Worm (Caenorhabditis elegans): ENCODE results near the gene spe-26.

The spe-26 gene

DNA sequence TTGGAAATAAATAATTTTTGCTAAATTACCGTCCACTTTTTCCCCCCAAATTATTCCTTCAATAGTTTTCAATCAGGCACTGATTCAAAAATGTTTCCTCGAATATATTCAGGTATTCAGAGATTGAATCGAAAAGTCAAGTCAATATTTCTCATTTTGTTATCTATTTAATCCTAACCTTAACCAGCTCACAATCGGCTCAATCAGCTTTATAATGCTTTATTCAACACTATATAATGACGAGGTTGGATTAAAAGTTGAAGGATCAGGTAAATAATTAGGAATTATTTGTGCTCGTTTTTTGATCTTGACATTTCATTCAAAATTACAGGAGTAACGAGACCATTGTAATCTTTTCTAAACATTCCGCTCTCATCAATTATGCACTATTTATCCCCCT is 38.8 kb upstream of the spe-26 start:
- TF ChIP-seq dsc-1 (tag; optimal IDR thresholded peaks at IDR 0.05) (peak; percentile 64), lin-15B (tag; optimal IDR thresholded peaks at IDR 0.05) (no peak), sox-4 (tag; optimal IDR thresholded peaks at IDR 0.05) (peak; percentile 65), dpl-1 (GFP tag; optimal IDR thresholded peaks at IDR 0.05) (no peak), lin-14 (GFP tag; optimal IDR thresholded peaks at IDR 0.05) (no peak)

DNA sequence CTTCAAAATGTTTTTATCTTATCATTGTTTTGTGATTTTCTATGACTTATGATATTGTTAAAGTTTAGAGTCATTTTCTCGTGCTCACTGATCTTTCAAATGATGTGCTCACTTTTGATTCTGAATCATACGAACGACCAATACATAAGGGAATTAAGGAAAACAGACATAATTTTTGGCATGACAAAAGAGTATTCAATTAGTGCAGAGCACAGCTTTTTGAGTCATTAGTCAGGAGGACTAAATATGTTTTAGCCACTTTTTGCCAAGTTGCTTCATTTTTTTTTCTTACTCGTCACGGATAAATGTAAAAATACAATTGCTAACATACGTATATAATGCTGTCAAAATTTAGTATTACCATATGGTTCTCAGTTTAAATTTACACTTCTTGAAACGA is 37.4 kb upstream of the spe-26 start, which contains the start of gene F13B12.2:
Gene F13B12.2, minus strand, starts transcription at position 2 of the 400 bp plus-strand sequence.
- TF ChIP-seq efl-1 (optimal IDR thresholded peaks at IDR 0.05) (no peak), efl-1 (GFP tag; optimal IDR thresholded peaks at IDR 0.05 in 1 of 2) (no peak), sup-37 (GFP tag; optimal IDR thresholded peaks at IDR 0.05) (no peak), aha-1 (tag; optimal IDR thresholded peaks at IDR 0.05) (no peak), lin-13 (GFP tag; optimal IDR thresholded peaks at IDR 0.05) (no peak), lsy-2 (tag; optimal IDR thresholded peaks at IDR 0.05) (no peak), nhr-76 (tag; optimal IDR thresholded peaks at IDR 0.05) (no peak), egl-13 (tag; optimal IDR thresholded peaks at IDR 0.05) (no peak), hlh-17 (GFP tag; optimal IDR thresholded peaks at IDR 0.05; ENCODE audit: borderline replicate concordance) (no peak), elt-2 (tag; optimal IDR thresholded peaks at IDR 0.05) (peak; percentile 6), unc-98 (GFP tag; IDR thresholded peaks at IDR 0.05) (no peak), C04F5.9 (tag; optimal IDR thresholded peaks at IDR 0.05) (no peak), lin-15B (tag; optimal IDR thresholded peaks at IDR 0.05) (no peak), tbx-2 (tag; optimal IDR thresholded peaks at IDR 0.05) (no peak), fkh-8 (tag; optimal IDR thresholded peaks at IDR 0.05) (no peak), lin-14 (GFP tag; optimal IDR thresholded peaks at IDR 0.05) (peak; percentile 12), zip-4 (GFP tag; optimal IDR thresholded peaks at IDR 0.05) (no peak), ceh-8 (GFP tag; optimal IDR thresholded peaks at IDR 0.05) (peak; percentile 91), skn-1 (tag; optimal IDR thresholded peaks at IDR 0.05) (no peak), ama-1 (optimal IDR thresholded peaks at IDR 0.05) (no peak), grh-1 (GFP tag; IDR thresholded peaks at IDR 0.05) (no peak), irx-1 (tag; optimal IDR thresholded peaks at IDR 0.05) (no peak), nhr-28 (tag; optimal IDR thresholded peaks at IDR 0.05) (no peak), pqm-1 (tag; optimal IDR thresholded peaks at IDR 0.05) (no peak), mep-1 (tag; optimal IDR thresholded peaks at IDR 0.05) (no peak), sptf-1 (tag; optimal IDR thresholded peaks at IDR 0.05) (no peak)

DNA sequence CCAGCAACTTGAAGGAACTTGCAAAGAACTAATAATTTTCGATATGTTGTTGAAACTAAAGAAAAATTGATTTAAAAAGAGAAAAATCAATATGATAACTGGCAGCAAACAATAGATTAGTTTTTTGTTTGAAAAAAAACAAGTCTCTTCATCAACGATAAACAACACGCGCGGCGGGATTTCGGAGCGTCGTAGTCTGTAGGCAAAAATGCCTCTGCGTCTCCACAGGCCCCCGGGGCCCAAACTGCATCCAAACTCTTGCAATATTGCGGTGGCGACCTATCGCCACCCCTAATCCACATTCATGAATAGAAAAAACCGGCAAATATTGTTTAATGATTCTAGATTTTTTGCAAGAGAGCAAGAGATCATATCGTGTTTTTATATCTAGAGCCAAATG is 33.4 kb upstream of the spe-26 start:
- TF ChIP-seq rnt-1 (tag; optimal IDR thresholded peaks at IDR 0.05) (peak; percentile 49), isw-1 (GFP tag; IDR thresholded peaks at IDR 0.05) (no peak), sptf-1 (tag; optimal IDR thresholded peaks at IDR 0.05) (no peak), ceh-90 (tag; optimal IDR thresholded peaks at IDR 0.05) (no peak), egl-27 (tag; optimal IDR thresholded peaks at IDR 0.05) (no peak), blmp-1 (tag; optimal IDR thresholded peaks at IDR 0.05) (peak; percentile 7), snu-23 (GFP tag; optimal IDR thresholded peaks at IDR 0.05) (peak; percentile 50), zag-1 (tag; optimal IDR thresholded peaks at IDR 0.05) (no peak), lsy-2 (tag; optimal IDR thresholded peaks at IDR 0.05) (peak; percentile 19 to 61), pqm-1 (tag; optimal IDR thresholded peaks at IDR 0.05) (no peak), nhr-71 (tag; optimal IDR thresholded peaks at IDR 0.05) (peak; percentile 24), ceh-82 (tag; optimal IDR thresholded peaks at IDR 0.05) (peak in 1 of 3 experiments; percentile 5), hpl-2 (GFP tag; optimal IDR thresholded peaks at IDR 0.05) (no peak), fkh-8 (tag; optimal IDR thresholded peaks at IDR 0.05) (no peak), pag-3 (tag; optimal IDR thresholded peaks at IDR 0.05; ENCODE audit: borderline replicate concordance, insufficient read depth) (no peak), mep-1 (tag; optimal IDR thresholded peaks at IDR 0.05) (peak; percentile 34), nhr-20 (tag; optimal IDR thresholded peaks at IDR 0.05) (peak; percentile 22), egl-13 (tag; optimal IDR thresholded peaks at IDR 0.05) (no peak), skn-1 (tag; optimal IDR thresholded peaks at IDR 0.05) (peak; percentile 5), nhr-28 (tag; optimal IDR thresholded peaks at IDR 0.05) (no peak), ceh-63 (GFP tag; optimal IDR thresholded peaks at IDR 0.05) (no peak), elt-2 (tag; optimal IDR thresholded peaks at IDR 0.05) (no peak), efl-1 (optimal IDR thresholded peaks at IDR 0.05) (peak; percentile 23 to 44), efl-1 (GFP tag; optimal IDR thresholded peaks at IDR 0.05 in 1 of 2) (no peak), C04F5.9 (tag; optimal IDR thresholded peaks at IDR 0.05) (no peak), ztf-11 (tag; optimal IDR thresholded peaks at IDR 0.05) (peak in 1 of 2 experiments; percentile 24), nhr-77 (tag; optimal IDR thresholded peaks at IDR 0.05) (no peak), lin-35 (GFP tag; optimal IDR thresholded peaks at IDR 0.05) (peak; percentile 5 to 51), xbp-1 (tag; optimal IDR thresholded peaks at IDR 0.05) (peak; percentile 4), swsn-7 (tag; optimal IDR thresholded peaks at IDR 0.05) (peak; percentile 1), unc-62 (GFP tag; optimal IDR thresholded peaks at IDR 0.05) (no peak), F16B12.6 (tag; optimal IDR thresholded peaks at IDR 0.05) (no peak), lin-14 (GFP tag; optimal IDR thresholded peaks at IDR 0.05) (peak; percentile 38)
